Worm (Caenorhabditis elegans) whole organism, young adult: ENCODE data around the gene C18D11.7.

ENCODE experiments used
- B0019.2 ChIP-seq: fragments of 200-800 bp; sonication (Bioruptor generic); conservative IDR thresholded peaks from 2 replicates; pipeline ENCODE4 v1.3.6; 2022; ENCODE audit warnings: missing genetic modification reagents, missing genetic modification characterization, missing compliant biosample characterization
- F37B4.10 ChIP-seq: fragments of 200-800 bp; sonication (Bioruptor generic); IDR thresholded peaks from 2 replicates; pipeline ENCODE4 v1.3.6; 2022; ENCODE audit warnings: missing genetic modification characterization, missing compliant biosample characterization
- F49E8.2 ChIP-seq: sonication (generic microtip); optimal IDR thresholded peaks from 3 replicates; lab custom pipeline; 2017; ENCODE audit warnings: missing genetic modification characterization, mild to moderate bottlenecking, missing compliant biosample characterization, antibody characterized with exemption, moderate library complexity; ENCODE audit not compliant: insufficient read depth
- F57A8.1 ChIP-seq: fragments of 200-800 bp; sonication (Bioruptor generic); optimal IDR thresholded peaks from 2 replicates; lab custom pipeline; 2018; ENCODE audit warnings: mild to moderate bottlenecking, missing genetic modification characterization, moderate library complexity, missing compliant biosample characterization
- F57C9.4 ChIP-seq: sonication (generic microtip); optimal IDR thresholded peaks from 2 replicates; lab custom pipeline; 2017; ENCODE audit warnings: mild to moderate bottlenecking, missing genetic modification characterization, missing compliant biosample characterization
- T07F8.4 ChIP-seq: sonication (generic microtip); optimal IDR thresholded peaks from 2 replicates; lab custom pipeline; 2016; ENCODE audit warnings: mild to moderate bottlenecking, missing genetic modification characterization, moderate library complexity, missing compliant biosample characterization
- Y67H2A.10 ChIP-seq: fragments of 200-800 bp; sonication (Bioruptor generic); conservative IDR thresholded peaks from 2 replicates; pipeline ENCODE4 v1.3.6; 2022; ENCODE audit warnings: missing genetic modification reagents, missing genetic modification characterization, missing compliant biosample characterization
- ZK185.1 ChIP-seq: sonication (generic microtip); optimal IDR thresholded peaks from 2 replicates; lab custom pipeline; 2016; ENCODE audit warnings: mild to moderate bottlenecking, missing genetic modification characterization, missing compliant biosample characterization; ENCODE audit not compliant: poor library complexity, severe bottlenecking
- ama-1 ChIP-seq, 3 experiments: fragments of 150-350 bp in 1 of 3; sonication (generic microtip) in 2 of 3; optimal IDR thresholded peaks; 2 replicates each; lab custom pipeline; 2014 to 2018; ENCODE audit warnings: missing biosample characterization in 2 of 3, missing genetic modification characterization in 2 of 3, missing genetic modification reagents in 2 of 3
- aptf-2 ChIP-seq: fragments of 200-800 bp; sonication (Bioruptor generic); conservative IDR thresholded peaks from 2 replicates; pipeline ENCODE4 v1.3.6; 2022; ENCODE audit warnings: missing genetic modification reagents, missing genetic modification characterization, missing compliant biosample characterization
- atf-7 ChIP-seq: sonication (generic microtip); optimal IDR thresholded peaks from 2 replicates; lab custom pipeline; 2017; ENCODE audit warnings: mild to moderate bottlenecking, missing genetic modification characterization, missing compliant biosample characterization
- ccch-3 ChIP-seq: fragments of 200-800 bp; sonication (Bioruptor generic); optimal IDR thresholded peaks from 2 replicates; lab custom pipeline; 2018; ENCODE audit warnings: mild to moderate bottlenecking, missing genetic modification characterization, missing compliant biosample characterization
- cebp-1 ChIP-seq, 2 experiments: fragments of 200-800 bp in 1 of 2; sonication (Bioruptor generic) in 1 of 2; sonication (generic microtip) in 1 of 2; IDR thresholded peaks in 1 of 2; optimal IDR thresholded peaks in 1 of 2; 2 replicates each; pipeline versions ENCODE4 v1.3.6 to Lab custom; 2017 to 2022; ENCODE audit warnings: missing compliant biosample characterization in 2 of 2, missing genetic modification characterization in 2 of 2, mild to moderate bottlenecking in 1 of 2, missing genetic modification reagents in 1 of 2, moderate library complexity in 1 of 2
- ceh-27 ChIP-seq: fragments of 200-800 bp; sonication (Bioruptor generic); optimal IDR thresholded peaks from 2 replicates; lab custom pipeline; 2018; ENCODE audit warnings: mild to moderate bottlenecking, missing genetic modification characterization, moderate library complexity, missing compliant biosample characterization
- ceh-58 ChIP-seq: fragments of 200-800 bp; sonication (Bioruptor generic); IDR thresholded peaks from 2 replicates; pipeline ENCODE4 v1.3.6; 2022; ENCODE audit warnings: missing genetic modification characterization, missing compliant biosample characterization
- chd-7 ChIP-seq: sonication (generic microtip); optimal IDR thresholded peaks from 2 replicates; lab custom pipeline; 2016; ENCODE audit warnings: mild to moderate bottlenecking, missing genetic modification characterization, moderate library complexity, missing compliant biosample characterization
- die-1 ChIP-seq: sonication (generic microtip); optimal IDR thresholded peaks from 2 replicates; lab custom pipeline; 2016; ENCODE audit warnings: missing genotype, mild to moderate bottlenecking, missing genetic modification characterization, missing compliant biosample characterization
- dox-1 ChIP-seq: fragments of 200-800 bp; sonication (Bioruptor generic); IDR thresholded peaks from 2 replicates; pipeline ENCODE4 v1.3.6; 2022; ENCODE audit warnings: missing genetic modification reagents, missing genetic modification characterization, missing compliant biosample characterization
- egl-18 ChIP-seq: fragments of 200-800 bp; sonication (Bioruptor generic); IDR thresholded peaks from 2 replicates; pipeline ENCODE4 v1.3.6; 2022; ENCODE audit warnings: missing genetic modification reagents, missing genetic modification characterization, missing compliant biosample characterization
- egrh-3 ChIP-seq: fragments of 200-800 bp; sonication (Bioruptor generic); IDR thresholded peaks from 2 replicates; pipeline ENCODE4 v1.3.6; 2022; ENCODE audit warnings: missing genetic modification reagents, missing genetic modification characterization, missing compliant biosample characterization
- ets-4 ChIP-seq: fragments of 200-800 bp; sonication (Bioruptor generic); optimal IDR thresholded peaks from 2 replicates; lab custom pipeline; 2018; ENCODE audit warnings: mild to moderate bottlenecking, missing genetic modification characterization, missing compliant biosample characterization
- him-1 ChIP-seq: sonication (generic microtip); optimal IDR thresholded peaks from 2 replicates; lab custom pipeline; 2016; ENCODE audit warnings: missing genotype, missing genetic modification reagents, missing genetic modification characterization, missing compliant biosample characterization
- hsf-1 ChIP-seq: fragments of 200-800 bp; sonication (Bioruptor generic); IDR thresholded peaks from 2 replicates; pipeline ENCODE4 v1.3.6; 2022; ENCODE audit warnings: missing genetic modification reagents, missing genetic modification characterization, missing compliant biosample characterization
- lag-1 ChIP-seq: fragments of 200-800 bp; sonication (Bioruptor generic); IDR thresholded peaks from 2 replicates; pipeline ENCODE4 v1.3.6; 2022; ENCODE audit warnings: missing genetic modification reagents, missing genetic modification characterization, missing compliant biosample characterization
- let-526 ChIP-seq: fragments of 200-800 bp; sonication (Bioruptor generic); IDR thresholded peaks from 2 replicates; pipeline ENCODE4 v1.3.6; 2022; ENCODE audit warnings: missing genetic modification reagents, missing genetic modification characterization, missing compliant biosample characterization
- lin-35 ChIP-seq, 3 experiments: fragments of 150-350 bp in 2 of 3; sonication (generic microtip) in 1 of 3; optimal IDR thresholded peaks; 2 replicates each; lab custom pipeline; 2014 to 2018; ENCODE audit warnings: missing biosample characterization in 3 of 3, missing genetic modification characterization in 3 of 3, missing genetic modification reagents in 3 of 3
- lsy-27 ChIP-seq: sonication (generic microtip); optimal IDR thresholded peaks from 2 replicates; lab custom pipeline; 2017; ENCODE audit warnings: missing genetic modification characterization, mild to moderate bottlenecking, missing compliant biosample characterization, antibody characterized with exemption, missing genotype, borderline replicate concordance; ENCODE audit not compliant: insufficient read depth
- madf-8 ChIP-seq: fragments of 200-800 bp; sonication (Bioruptor generic); conservative IDR thresholded peaks from 2 replicates; pipeline ENCODE4 v1.3.6; 2022; ENCODE audit warnings: missing genetic modification reagents, missing genetic modification characterization, missing compliant biosample characterization
- mes-4 ChIP-seq: sonication (generic microtip); optimal IDR thresholded peaks from 2 replicates; lab custom pipeline; 2016; ENCODE audit warnings: missing genotype, missing genetic modification characterization, missing compliant biosample characterization
- mxl-1 ChIP-seq: sonication (generic microtip); optimal IDR thresholded peaks from 2 replicates; lab custom pipeline; 2016; ENCODE audit warnings: missing genetic modification characterization, missing compliant biosample characterization
- nfya-1 ChIP-seq: sonication (generic microtip); optimal IDR thresholded peaks from 2 replicates; lab custom pipeline; 2017; ENCODE audit warnings: antibody characterized with exemption, missing compliant biosample characterization, missing genetic modification characterization, borderline replicate concordance; ENCODE audit not compliant: insufficient read depth
- nhr-179 ChIP-seq: sonication (generic microtip); optimal IDR thresholded peaks from 2 replicates; lab custom pipeline; 2016; ENCODE audit warnings: mild to moderate bottlenecking, missing genetic modification characterization, missing compliant biosample characterization
- nhr-80 ChIP-seq: sonication (generic microtip); optimal IDR thresholded peaks from 2 replicates; lab custom pipeline; 2016; ENCODE audit warnings: missing genetic modification characterization, missing compliant biosample characterization
- pha-4 ChIP-seq: fragments of 150-350 bp; sonication (generic microtip); optimal IDR thresholded peaks from 2 replicates; lab custom pipeline; 2014; ENCODE audit warnings: missing biosample characterization, missing genetic modification reagents, missing genetic modification characterization
- repo-1 ChIP-seq: sonication (generic microtip); optimal IDR thresholded peaks from 2 replicates; lab custom pipeline; 2017; ENCODE audit warnings: mild to moderate bottlenecking, missing genetic modification characterization, missing compliant biosample characterization
- rpc-1 ChIP-seq, 2 experiments: fragments of 150-350 bp in 1 of 2; sonication (generic microtip) in 1 of 2; optimal IDR thresholded peaks; 2 replicates each; lab custom pipeline; 2014 to 2018; ENCODE audit warnings: missing biosample characterization in 1 of 2, missing genetic modification characterization in 1 of 2, missing genetic modification reagents in 1 of 2, missing genotype in 1 of 2
- sdz-38 ChIP-seq: sonication (generic microtip); optimal IDR thresholded peaks from 2 replicates; lab custom pipeline; 2016; ENCODE audit warnings: missing genotype, missing genetic modification characterization, missing compliant biosample characterization
- snpc-1.1 ChIP-seq: sonication (generic microtip); optimal IDR thresholded peaks from 2 replicates; lab custom pipeline; 2017; ENCODE audit warnings: missing genetic modification characterization, mild to moderate bottlenecking, missing compliant biosample characterization, antibody characterized with exemption, moderate library complexity, missing genotype, missing genetic modification reagents; ENCODE audit not compliant: insufficient read depth
- somi-1 ChIP-seq: fragments of 200-800 bp; sonication (Bioruptor generic); optimal IDR thresholded peaks from 2 replicates; lab custom pipeline; 2018; ENCODE audit warnings: mild to moderate bottlenecking, missing genetic modification characterization, missing compliant biosample characterization
- sptf-2 ChIP-seq: fragments of 200-800 bp; sonication (Bioruptor generic); optimal IDR thresholded peaks from 2 replicates; lab custom pipeline; 2018; ENCODE audit warnings: mild to moderate bottlenecking, missing genetic modification characterization, missing compliant biosample characterization
- tbx-9 ChIP-seq: sonication (generic microtip); optimal IDR thresholded peaks from 2 replicates; lab custom pipeline; 2016; ENCODE audit warnings: borderline replicate concordance, missing genetic modification characterization, inconsistent platforms, missing compliant biosample characterization
- tlf-1 ChIP-seq: fragments of 200-800 bp; sonication (Bioruptor generic); optimal IDR thresholded peaks from 2 replicates; lab custom pipeline; 2018; ENCODE audit warnings: mild to moderate bottlenecking, missing genetic modification characterization, missing compliant biosample characterization
- ztf-22 ChIP-seq: fragments of 200-800 bp; sonication (Bioruptor generic); optimal IDR thresholded peaks from 2 replicates; lab custom pipeline; 2018; ENCODE audit warnings: mild to moderate bottlenecking, missing genetic modification characterization, moderate library complexity, missing compliant biosample characterization
- ztf-25 ChIP-seq: fragments of 200-800 bp; sonication (Bioruptor generic); IDR thresholded peaks from 2 replicates; pipeline ENCODE4 v1.3.6; 2022; ENCODE audit warnings: missing genetic modification reagents, missing genetic modification characterization, missing compliant biosample characterization
- ztf-26 ChIP-seq: sonication (generic microtip); optimal IDR thresholded peaks from 2 replicates; lab custom pipeline; 2017; ENCODE audit warnings: missing genetic modification characterization, missing compliant biosample characterization
- ztf-28 ChIP-seq: fragments of 200-800 bp; sonication (Bioruptor generic); IDR thresholded peaks from 2 replicates; pipeline ENCODE4 v1.3.6; 2022; ENCODE audit warnings: missing genetic modification reagents, missing genetic modification characterization, missing compliant biosample characterization
- ztf-6 ChIP-seq: fragments of 200-800 bp; sonication (Bioruptor generic); IDR thresholded peaks from 2 replicates; pipeline ENCODE4 v1.3.6; 2022; ENCODE audit warnings: missing genetic modification reagents, missing genetic modification characterization, missing compliant biosample characterization

Gene C18D11.7

DNA sequence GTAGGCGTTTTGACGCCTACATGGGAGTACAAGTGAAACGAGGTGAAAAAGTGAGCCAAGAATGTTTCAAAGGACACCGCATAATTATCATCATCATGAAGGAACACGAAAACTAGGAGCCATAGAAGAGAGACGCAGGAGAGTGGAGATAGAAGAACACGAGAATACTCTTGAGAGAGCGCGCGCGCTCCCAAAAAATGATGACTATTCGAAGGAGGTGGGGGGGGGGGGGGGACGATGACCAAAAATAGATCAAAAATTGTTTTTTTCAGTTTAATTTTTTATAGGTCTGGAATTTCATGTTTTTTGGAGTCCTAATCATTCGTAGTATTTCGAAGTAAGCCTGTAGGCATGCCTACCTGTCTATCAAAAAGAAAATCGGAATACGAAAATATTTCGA lies 30.1 kb upstream of the C18D11.7 start (continued):
- no peak for TF ChIP-seq ztf-26 (tag; lab: Kevin White, UChicago)
- TF ChIP-seq die-1 (tag; lab: Kevin White, UChicago) = no peak
- no peak for TF ChIP-seq T07F8.4 (tag; lab: Kevin White, UChicago)
- TF ChIP-seq mxl-1 (tag; lab: Kevin White, UChicago) = no peak
- no peak for TF ChIP-seq sdz-38 (tag; lab: Kevin White, UChicago)
- no peak for TF ChIP-seq snpc-1.1 (tag; lab: Kevin White, UChicago)
- no peak for TF ChIP-seq pha-4 (tag; lab: Kevin White, UChicago)
- no peak for TF ChIP-seq F49E8.2 (tag; lab: Kevin White, UChicago)
- no peak for TF ChIP-seq Y67H2A.10 (GFP tag; lab: Robert Waterston, UW)
- TF ChIP-seq let-526 = no peak
- no peak for TF ChIP-seq nfya-1 (tag; lab: Kevin White, UChicago)
- no peak for TF ChIP-seq B0019.2 (GFP tag; lab: Robert Waterston, UW)
- TF ChIP-seq sptf-2 (GFP tag; lab: Kevin White, UChicago) = no peak
- no peak for TF ChIP-seq hsf-1
- TF ChIP-seq dox-1 (GFP tag; lab: Robert Waterston, UW) = no peak
- no peak; the same call in 1 of the 2 replicates for TF ChIP-seq ztf-25 (GFP tag; lab: Robert Waterston, UW)
- no peak for TF ChIP-seq atf-7 (tag; lab: Kevin White, UChicago)
- TF ChIP-seq mes-4 (tag; lab: Kevin White, UChicago) = no peak
- no peak for TF ChIP-seq ceh-58 (GFP tag; lab: Robert Waterston, UW)
- TF ChIP-seq ceh-27 (GFP tag; lab: Kevin White, UChicago) = no peak
- no peak for TF ChIP-seq repo-1 (tag; lab: Kevin White, UChicago)
- TF ChIP-seq tlf-1 (GFP tag; lab: Kevin White, UChicago) = no peak
- no peak for TF ChIP-seq ztf-6
- no peak for TF ChIP-seq ztf-28 (GFP tag; lab: Robert Waterston, UW)
- no peak for TF ChIP-seq ama-1 (optimal IDR thresholded peaks at IDR 0.05; lab: Kevin White, UChicago)
- no peak for TF ChIP-seq ama-1 (GFP tag; optimal IDR thresholded peaks at IDR 0.05; lab: Kevin White, UChicago)
- no peak for TF ChIP-seq lsy-27
- peak; percentile 69 for TF ChIP-seq egrh-3 (GFP tag; lab: Robert Waterston, UW)
- no peak for TF ChIP-seq somi-1 (GFP tag; lab: Kevin White, UChicago)
- no peak for TF ChIP-seq lin-35 (GFP tag; optimal IDR thresholded peaks at IDR 0.05; lab: Kevin White, UChicago)
- TF ChIP-seq cebp-1 (GFP tag; IDR thresholded peaks at IDR 0.05; lab: Robert Waterston, UW) = no peak
- TF ChIP-seq cebp-1 (tag; optimal IDR thresholded peaks at IDR 0.05; lab: Kevin White, UChicago) = no peak
- TF ChIP-seq tbx-9 (tag; lab: Kevin White, UChicago) = no peak
- TF ChIP-seq ztf-22 (GFP tag; lab: Kevin White, UChicago) = no peak
- TF ChIP-seq nhr-179 (tag; lab: Kevin White, UChicago) = no peak
- TF ChIP-seq egl-18 (GFP tag; lab: Robert Waterston, UW) = no peak
- TF ChIP-seq F57A8.1 (GFP tag; lab: Kevin White, UChicago) = no peak
- no peak for TF ChIP-seq chd-7 (tag; lab: Kevin White, UChicago)
- TF ChIP-seq nhr-80 (tag; lab: Kevin White, UChicago) = peak; percentile 41
- no peak for TF ChIP-seq ets-4 (GFP tag; lab: Kevin White, UChicago)
- no peak for TF ChIP-seq rpc-1 (optimal IDR thresholded peaks at IDR 0.05; lab: Kevin White, UChicago)
- TF ChIP-seq rpc-1 (tag; optimal IDR thresholded peaks at IDR 0.05; lab: Kevin White, UChicago) = no peak
- no peak for TF ChIP-seq lag-1
- TF ChIP-seq ccch-3 (GFP tag; lab: Kevin White, UChicago) = no peak
- no peak for TF ChIP-seq F57C9.4 (tag; lab: Kevin White, UChicago)
- TF ChIP-seq him-1 (tag; lab: Kevin White, UChicago) = no peak
- TF ChIP-seq aptf-2 = no peak
- TF ChIP-seq ZK185.1 = no peak
- TF ChIP-seq F37B4.10 (GFP tag; lab: Robert Waterston, UW) = no peak
- TF ChIP-seq madf-8 (GFP tag; lab: Robert Waterston, UW) = peak; percentile 38; the same call in 1 of the 2 replicates
